Worm (Caenorhabditis elegans) whole organism, L1 larva: ENCODE measurements around the gene nas-15.
A peak's percentile ranks its signal among the peaks of the same experiment; 100 is the strongest.

ENCODE experiments used
- C04F5.9 ChIP-seq: sonication (generic microtip); optimal IDR thresholded peaks from 2 replicates; lab custom pipeline; 2016; ENCODE audit warnings: missing genetic modification characterization, missing compliant biosample characterization
- C16A3.4 ChIP-seq: fragments of 150-350 bp; optimal IDR thresholded peaks from 2 replicates; lab custom pipeline; 2014; ENCODE audit warnings: missing biosample characterization, missing genetic modification characterization
- F16B12.6 ChIP-seq: fragments of 150-350 bp; optimal IDR thresholded peaks from 2 replicates; lab custom pipeline; 2014; ENCODE audit warnings: missing biosample characterization, missing genetic modification characterization
- alr-1 ChIP-seq: fragments of 200-800 bp; sonication (Bioruptor generic); optimal IDR thresholded peaks from 2 replicates; lab custom pipeline; 2018; ENCODE audit warnings: borderline replicate concordance, mild to moderate bottlenecking, missing genetic modification characterization, missing compliant biosample characterization
- aly-2 ChIP-seq: fragments of 150-350 bp; optimal IDR thresholded peaks from 2 replicates; lab custom pipeline; 2014; ENCODE audit warnings: missing biosample characterization, missing genetic modification characterization
- blmp-1 ChIP-seq: fragments of 150-350 bp; optimal IDR thresholded peaks from 2 replicates; lab custom pipeline; 2014; ENCODE audit warnings: missing biosample characterization, missing genetic modification characterization
- ceh-63 ChIP-seq: fragments of 200-800 bp; sonication (Bioruptor generic); optimal IDR thresholded peaks from 2 replicates; lab custom pipeline; 2018; ENCODE audit warnings: mild to moderate bottlenecking, missing genetic modification characterization, missing compliant biosample characterization
- ceh-8 ChIP-seq: fragments of 200-800 bp; sonication (Bioruptor generic); optimal IDR thresholded peaks from 2 replicates; lab custom pipeline; 2018; ENCODE audit warnings: mild to moderate bottlenecking, missing genetic modification characterization, moderate library complexity, missing compliant biosample characterization
- ceh-82 ChIP-seq, 3 experiments: fragments of 150-350 bp in 1 of 3; sonication (generic microtip) in 2 of 3; optimal IDR thresholded peaks; 2 replicates each; lab custom pipeline; 2014 to 2017; ENCODE audit warnings: missing biosample characterization in 3 of 3, missing genetic modification characterization in 3 of 3
- ces-1 ChIP-seq: fragments of 150-350 bp; optimal IDR thresholded peaks from 2 replicates; lab custom pipeline; 2014; ENCODE audit warnings: missing biosample characterization, missing genetic modification reagents, missing genetic modification characterization
- dpl-1 ChIP-seq, 3 experiments: fragments of 150-350 bp in 2 of 3; sonication (generic microtip) in 1 of 3; optimal IDR thresholded peaks; 2 replicates each; lab custom pipeline; 2014 to 2017; ENCODE audit warnings: missing biosample characterization in 3 of 3, missing genetic modification characterization in 3 of 3, missing genetic modification reagents in 3 of 3
- dsc-1 ChIP-seq: sonication (generic microtip); optimal IDR thresholded peaks from 2 replicates; lab custom pipeline; 2016; ENCODE audit warnings: mild to moderate bottlenecking, missing genetic modification characterization, missing compliant biosample characterization
- efl-1 ChIP-seq, 4 experiments: fragments of 150-350 bp; optimal IDR thresholded peaks in 3 of 4; peaks in 1 of 4; 1 replicate in 1 of 4; 2 replicates in 3 of 4; lab custom pipeline; 2014; ENCODE audit warnings: missing biosample characterization in 2 of 4, missing genetic modification characterization in 2 of 4, missing genetic modification reagents in 2 of 4
- elt-2 ChIP-seq: sonication (generic microtip); optimal IDR thresholded peaks from 2 replicates; lab custom pipeline; 2016; ENCODE audit warnings: missing genetic modification characterization, mild to moderate bottlenecking, inconsistent platforms, missing compliant biosample characterization, missing genetic modification reagents
- fkh-8 ChIP-seq: sonication (generic microtip); optimal IDR thresholded peaks from 2 replicates; lab custom pipeline; 2016; ENCODE audit warnings: mild to moderate bottlenecking, missing genetic modification characterization, missing compliant biosample characterization
- fos-1 ChIP-seq: fragments of 150-350 bp; optimal IDR thresholded peaks from 2 replicates; lab custom pipeline; 2014; ENCODE audit warnings: missing biosample characterization, missing genetic modification characterization
- grh-1 ChIP-seq: fragments of 200-800 bp; sonication (Bioruptor generic); IDR thresholded peaks from 2 replicates; pipeline ENCODE4 v1.3.6; 2022; ENCODE audit warnings: missing genetic modification reagents, missing genetic modification characterization, missing compliant biosample characterization
- hpl-2 ChIP-seq: fragments of 150-350 bp; optimal IDR thresholded peaks from 2 replicates; lab custom pipeline; 2014; ENCODE audit warnings: missing biosample characterization, missing genetic modification reagents, missing genetic modification characterization
- irx-1 ChIP-seq: sonication (generic microtip); optimal IDR thresholded peaks from 2 replicates; lab custom pipeline; 2016; ENCODE audit warnings: missing genetic modification characterization, missing compliant biosample characterization
- isw-1 ChIP-seq: fragments of 200-800 bp; sonication (Bioruptor generic); IDR thresholded peaks from 2 replicates; pipeline ENCODE4 v1.3.6; 2022; ENCODE audit warnings: missing genetic modification characterization, missing compliant biosample characterization
- lin-14 ChIP-seq: fragments of 200-800 bp; sonication (Bioruptor generic); optimal IDR thresholded peaks from 2 replicates; lab custom pipeline; 2018; ENCODE audit warnings: mild to moderate bottlenecking, missing genetic modification characterization, moderate library complexity, missing compliant biosample characterization
- lin-35 ChIP-seq, 2 experiments: fragments of 150-350 bp; optimal IDR thresholded peaks; 2 replicates each; lab custom pipeline; 2014; ENCODE audit warnings: missing biosample characterization in 2 of 2, missing genetic modification characterization in 2 of 2, missing genetic modification reagents in 2 of 2
- lin-39 ChIP-seq: fragments of 150-350 bp; optimal IDR thresholded peaks from 2 replicates; lab custom pipeline; 2014; ENCODE audit warnings: missing biosample characterization, missing genetic modification reagents, missing genetic modification characterization
- lsy-2 ChIP-seq, 2 experiments: fragments of 150-350 bp; optimal IDR thresholded peaks; 2 replicates each; lab custom pipeline; 2014; ENCODE audit warnings: missing biosample characterization in 2 of 2, missing genetic modification characterization in 2 of 2
- mdl-1 ChIP-seq, 2 experiments: fragments of 150-350 bp; optimal IDR thresholded peaks; 2 replicates each; lab custom pipeline; 2014 to 2017; ENCODE audit warnings: missing biosample characterization in 2 of 2, missing genetic modification characterization in 2 of 2, inconsistent platforms in 1 of 2
- mef-2 ChIP-seq: fragments of 150-350 bp; optimal IDR thresholded peaks from 2 replicates; lab custom pipeline; 2014; ENCODE audit warnings: missing biosample characterization, missing genetic modification characterization
- mep-1 ChIP-seq: fragments of 150-350 bp; optimal IDR thresholded peaks from 2 replicates; lab custom pipeline; 2014; ENCODE audit warnings: missing biosample characterization, missing genetic modification characterization
- nhr-11 ChIP-seq: fragments of 150-350 bp; optimal IDR thresholded peaks from 2 replicates; lab custom pipeline; 2014; ENCODE audit warnings: missing biosample characterization, missing genetic modification characterization
- nhr-12 ChIP-seq: sonication (generic microtip); optimal IDR thresholded peaks from 2 replicates; lab custom pipeline; 2017; ENCODE audit warnings: missing biosample characterization, missing genetic modification characterization
- nhr-20 ChIP-seq: sonication (generic microtip); optimal IDR thresholded peaks from 2 replicates; lab custom pipeline; 2016; ENCODE audit warnings: mild to moderate bottlenecking, missing genetic modification characterization, missing compliant biosample characterization
- nhr-28 ChIP-seq: fragments of 150-350 bp; optimal IDR thresholded peaks from 2 replicates; lab custom pipeline; 2014; ENCODE audit warnings: missing biosample characterization, missing genetic modification characterization
- nhr-47 ChIP-seq: sonication (generic microtip); optimal IDR thresholded peaks from 2 replicates; lab custom pipeline; 2016; ENCODE audit warnings: mild to moderate bottlenecking, missing genetic modification characterization, moderate library complexity, missing compliant biosample characterization
- nhr-71 ChIP-seq: sonication (generic microtip); optimal IDR thresholded peaks from 2 replicates; lab custom pipeline; 2016; ENCODE audit warnings: mild to moderate bottlenecking, missing genetic modification characterization, moderate library complexity, missing compliant biosample characterization
- nhr-85 ChIP-seq: sonication (generic microtip); peaks from one replicate; lab custom pipeline; 2016; ENCODE audit warnings: missing genetic modification characterization, inconsistent platforms, missing compliant biosample characterization
- nhr-90 ChIP-seq: sonication (generic microtip); optimal IDR thresholded peaks from 2 replicates; lab custom pipeline; 2016; ENCODE audit warnings: mild to moderate bottlenecking, missing genetic modification characterization, missing compliant biosample characterization; ENCODE audit not compliant: poor library complexity
- pax-3 ChIP-seq: fragments of 200-800 bp; sonication (Bioruptor generic); optimal IDR thresholded peaks from 2 replicates; lab custom pipeline; 2018; ENCODE audit warnings: mild to moderate bottlenecking, missing genetic modification characterization, moderate library complexity, missing compliant biosample characterization
- rnt-1 ChIP-seq: sonication (generic microtip); optimal IDR thresholded peaks from 2 replicates; lab custom pipeline; 2016; ENCODE audit warnings: mild to moderate bottlenecking, missing genetic modification characterization, moderate library complexity, missing compliant biosample characterization
- skn-1 ChIP-seq: fragments of 150-350 bp; optimal IDR thresholded peaks from 2 replicates; lab custom pipeline; 2014; ENCODE audit warnings: missing biosample characterization, missing genetic modification characterization
- snpc-4 ChIP-seq: fragments of 150-350 bp; optimal IDR thresholded peaks from 2 replicates; lab custom pipeline; 2014; ENCODE audit warnings: missing biosample characterization, missing genetic modification characterization
- snu-23 ChIP-seq: sonication (generic microtip); optimal IDR thresholded peaks from 2 replicates; lab custom pipeline; 2016; ENCODE audit warnings: missing genetic modification characterization, missing compliant biosample characterization
- sox-4 ChIP-seq: sonication (generic microtip); optimal IDR thresholded peaks from 2 replicates; lab custom pipeline; 2016; ENCODE audit warnings: missing genetic modification characterization, missing compliant biosample characterization
- swsn-7 ChIP-seq: sonication (generic microtip); optimal IDR thresholded peaks from 2 replicates; lab custom pipeline; 2016; ENCODE audit warnings: missing genetic modification characterization, missing compliant biosample characterization
- tbx-2 ChIP-seq: sonication (generic microtip); optimal IDR thresholded peaks from 2 replicates; lab custom pipeline; 2016; ENCODE audit warnings: missing genetic modification characterization, missing compliant biosample characterization
- unc-62 ChIP-seq: fragments of 150-350 bp; optimal IDR thresholded peaks from 2 replicates; lab custom pipeline; 2014; ENCODE audit warnings: missing biosample characterization, missing genetic modification reagents, missing genetic modification characterization
- unc-86 ChIP-seq: sonication (generic microtip); optimal IDR thresholded peaks from 2 replicates; lab custom pipeline; 2016; ENCODE audit warnings: missing genetic modification characterization, missing compliant biosample characterization
- unc-98 ChIP-seq: fragments of 200-800 bp; sonication (Bioruptor generic); IDR thresholded peaks from 2 replicates; pipeline ENCODE4 v1.3.6; 2022; ENCODE audit warnings: missing genetic modification characterization, missing compliant biosample characterization
- zag-1 ChIP-seq: fragments of 150-350 bp; optimal IDR thresholded peaks from 2 replicates; lab custom pipeline; 2014; ENCODE audit warnings: missing biosample characterization, missing genetic modification characterization
- zip-4 ChIP-seq: fragments of 200-800 bp; sonication (Bioruptor generic); optimal IDR thresholded peaks from 2 replicates; lab custom pipeline; 2018; ENCODE audit warnings: mild to moderate bottlenecking, missing genetic modification characterization, moderate library complexity, missing compliant biosample characterization
- ztf-11 ChIP-seq, 2 experiments: sonication (generic microtip); optimal IDR thresholded peaks; 2 replicates each; lab custom pipeline; 2016 to 2017; ENCODE audit warnings: missing genetic modification characterization in 2 of 2, missing biosample characterization in 1 of 2, missing compliant biosample characterization in 1 of 2
- ztf-4 ChIP-seq: fragments of 150-350 bp; optimal IDR thresholded peaks from 2 replicates; lab custom pipeline; 2014; ENCODE audit warnings: missing biosample characterization, missing genetic modification characterization

The nas-15 gene

DNA sequence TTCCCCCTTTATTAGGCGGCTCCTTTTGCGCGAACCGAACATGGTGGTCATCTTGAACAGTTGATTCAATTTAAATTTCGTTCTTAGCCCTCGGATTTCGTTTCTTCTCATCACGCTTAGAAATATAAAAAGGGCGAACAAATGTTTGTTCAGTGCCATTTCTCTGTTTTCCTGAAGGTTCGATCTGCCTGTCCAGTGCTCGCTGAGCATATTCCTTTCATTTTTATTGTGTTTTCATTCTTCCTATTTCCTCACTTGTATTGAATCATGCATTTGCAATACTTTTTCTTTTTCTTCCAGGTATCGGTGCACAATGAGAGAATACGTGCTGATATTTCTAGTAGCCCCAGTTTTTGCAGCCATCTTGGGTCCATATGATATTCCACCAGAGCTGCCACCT is at the start of gene nas-15:
Gene nas-15 (plus strand): TSS at position 301 of the 400 bp plus-strand sequence.
- TF ChIP-seq ztf-11 (tag; optimal IDR thresholded peaks at IDR 0.05; lab: Kevin White, UChicago) (no peak), nhr-12 (tag; lab: Kevin White, UChicago) (no peak), snu-23 (GFP tag; lab: Kevin White, UChicago) (no peak), nhr-11 (tag; lab: Kevin White, UChicago) (no peak), C16A3.4 (tag; lab: Kevin White, UChicago) (no peak), efl-1 (optimal IDR thresholded peaks at IDR 0.05; lab: Kevin White, UChicago) (no peak), efl-1 (GFP tag; optimal IDR thresholded peaks at IDR 0.05 in 1 of 2; lab: Kevin White, UChicago) (no peak)

DNA sequence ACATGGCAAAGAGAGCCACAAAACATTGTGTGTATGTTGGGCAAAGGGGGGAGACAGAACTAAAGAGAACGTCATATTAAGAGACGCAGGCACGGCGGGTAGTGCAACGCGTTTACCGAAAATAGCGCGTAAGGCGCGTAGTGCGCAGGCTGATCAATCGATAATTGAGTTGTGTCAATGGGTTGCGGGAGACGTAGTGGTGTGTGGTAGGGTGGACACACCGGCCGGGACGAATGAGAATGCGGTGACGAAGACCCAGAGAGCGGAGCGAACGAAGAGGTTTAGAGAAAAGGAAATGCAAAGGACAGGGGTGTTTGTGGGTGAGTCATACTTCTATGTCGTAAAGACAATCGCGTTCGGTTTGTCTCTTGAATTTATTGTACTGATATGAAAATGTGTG is 49.8 kb upstream of the nas-15 start:
- no peak for TF ChIP-seq mef-2 (tag; lab: Kevin White, UChicago)
- peak; percentile 57 for TF ChIP-seq fkh-8
- no peak for TF ChIP-seq unc-98 (GFP tag; lab: Robert Waterston, UW)
- TF ChIP-seq isw-1 (GFP tag; lab: Robert Waterston, UW): peak; percentile 13; the same call in 1 of the 2 replicates
- TF ChIP-seq dpl-1 (GFP tag; optimal IDR thresholded peaks at IDR 0.05; lab: Kevin White, UChicago): peak; percentile 29 to 41 (median 33)
- TF ChIP-seq lin-35 (GFP tag; optimal IDR thresholded peaks at IDR 0.05; lab: Kevin White, UChicago): peak; percentile 58 to 74
- peak; percentile 66 for TF ChIP-seq tbx-2 (tag; lab: Kevin White, UChicago)
- no peak for TF ChIP-seq pax-3 (tag; lab: Kevin White, UChicago)
- peak; percentile 71 for TF ChIP-seq swsn-7 (tag; lab: Kevin White, UChicago)
- peak in 1 of 2 experiments; percentile 48 for TF ChIP-seq mdl-1 (tag; optimal IDR thresholded peaks at IDR 0.05; lab: Kevin White, UChicago)
- peak; percentile 39 for TF ChIP-seq unc-86 (tag; lab: Kevin White, UChicago)
- TF ChIP-seq dsc-1 (tag; lab: Kevin White, UChicago): peak; percentile 81
- no peak for TF ChIP-seq F16B12.6 (tag; lab: Kevin White, UChicago)
- no peak for TF ChIP-seq nhr-28 (tag; lab: Kevin White, UChicago)
- TF ChIP-seq C04F5.9 (tag; lab: Kevin White, UChicago): peak; percentile 41
- TF ChIP-seq blmp-1 (tag; lab: Kevin White, UChicago): peak; percentile 42
- no peak for TF ChIP-seq unc-62 (GFP tag; lab: Kevin White, UChicago)
- TF ChIP-seq ceh-8 (GFP tag; lab: Kevin White, UChicago): peak; percentile 13
- no peak for TF ChIP-seq alr-1 (tag; lab: Kevin White, UChicago)
- no peak for TF ChIP-seq aly-2 (tag; lab: Kevin White, UChicago)
- peak; percentile 41 to 50 for TF ChIP-seq efl-1 (optimal IDR thresholded peaks at IDR 0.05; lab: Kevin White, UChicago)
- peak in 1 of 2 experiments; percentile 89 for TF ChIP-seq efl-1 (GFP tag; optimal IDR thresholded peaks at IDR 0.05 in 1 of 2; lab: Kevin White, UChicago)
- TF ChIP-seq ztf-4 (tag; lab: Kevin White, UChicago): peak; percentile 8
- TF ChIP-seq lsy-2 (tag; optimal IDR thresholded peaks at IDR 0.05; lab: Kevin White, UChicago): peak; percentile 60 to 61
- TF ChIP-seq ces-1 (GFP tag; lab: Kevin White, UChicago): no peak
- TF ChIP-seq ceh-63: no peak
- TF ChIP-seq hpl-2 (GFP tag; lab: Kevin White, UChicago): no peak
- peak; percentile 76 for TF ChIP-seq mep-1
- TF ChIP-seq fos-1 (tag; lab: Kevin White, UChicago): peak; percentile 81
- TF ChIP-seq skn-1 (tag; lab: Kevin White, UChicago): peak; percentile 82
- TF ChIP-seq nhr-85 (tag; lab: Kevin White, UChicago): peak; percentile 93
- peak; percentile 49; the same call in 1 of the 2 replicates for TF ChIP-seq grh-1 (GFP tag; lab: Robert Waterston, UW)
- TF ChIP-seq nhr-71: peak; percentile 80
- TF ChIP-seq nhr-90 (tag; lab: Kevin White, UChicago): peak; percentile 76
- peak; percentile 82 for TF ChIP-seq snu-23 (GFP tag; lab: Kevin White, UChicago)
- TF ChIP-seq snpc-4 (tag; lab: Kevin White, UChicago): peak; percentile 29
- no peak for TF ChIP-seq lin-39 (tag; lab: Kevin White, UChicago)
- TF ChIP-seq rnt-1: peak; percentile 75
- TF ChIP-seq ceh-82 (tag; optimal IDR thresholded peaks at IDR 0.05; lab: Kevin White, UChicago): peak in 2 of 3 experiments; percentile 8 to 58
- no peak for TF ChIP-seq sox-4 (tag; lab: Kevin White, UChicago)
- TF ChIP-seq zag-1: no peak
- peak; percentile 73 for TF ChIP-seq nhr-47 (tag; lab: Kevin White, UChicago)
- peak; percentile 70 for TF ChIP-seq nhr-20 (tag; lab: Kevin White, UChicago)
- TF ChIP-seq elt-2 (tag; lab: Kevin White, UChicago): peak; percentile 11
- TF ChIP-seq C16A3.4 (tag; lab: Kevin White, UChicago): peak; percentile 22
- peak; percentile 68 for TF ChIP-seq irx-1
- peak; percentile 89 for TF ChIP-seq lin-14 (GFP tag; lab: Kevin White, UChicago)
- peak; percentile 8 for TF ChIP-seq zip-4 (GFP tag; lab: Kevin White, UChicago)
